Fruit fly (Drosophila melanogaster): ENCODE results near the gene CG8813.

Gene CG8813

DNA sequence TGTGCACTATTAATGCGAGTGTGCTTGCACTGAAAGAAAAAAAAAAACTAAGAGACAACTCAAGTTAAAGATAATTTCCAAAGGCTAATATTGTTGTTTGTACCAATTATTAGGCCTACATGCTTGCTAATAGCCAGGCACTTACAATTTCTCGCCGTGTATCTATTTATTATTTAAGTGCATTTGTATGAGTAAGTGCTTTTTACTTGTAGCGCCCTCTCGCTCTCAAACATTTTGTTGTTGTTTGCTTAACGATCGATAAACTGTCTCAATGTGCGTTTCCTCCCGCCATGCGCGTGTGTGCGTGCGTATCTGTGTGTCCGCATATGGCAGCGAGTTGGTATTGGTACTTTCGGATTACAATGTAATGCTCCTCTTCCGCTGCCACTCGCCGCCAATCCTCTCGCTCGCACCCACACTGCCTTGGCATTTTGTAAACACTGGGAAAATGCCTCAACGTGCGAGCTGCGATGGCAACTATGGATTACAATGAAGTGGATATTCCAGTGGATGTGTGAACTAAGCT is 27.6 kb downstream of the CG8813 start (continued):
- TF ChIP-seq CG6791 (GFP tag; IDR thresholded peaks at IDR 0.05; ENCODE audit: partially characterized antibody) (no peak), nau (GFP tag; optimal IDR thresholded peaks at IDR 0.05) (peak; percentile 28), dm (GFP tag; optimal IDR thresholded peaks at IDR 0.05) (peak; percentile 72), sqz (GFP tag; optimal IDR thresholded peaks at IDR 0.05) (no peak), klu (GFP tag; IDR thresholded peaks at IDR 0.05) (0 out of 2 replicates have a peak, but pooled peaks have one; percentile 23), bab2 (GFP tag; optimal IDR thresholded peaks at IDR 0.05) (peak; percentile 85), CG31388 (GFP tag; optimal IDR thresholded peaks at IDR 0.05) (peak; percentile 78), chif (GFP tag; optimal IDR thresholded peaks at IDR 0.05) (peak; percentile 91), CG10147 (GFP tag; optimal IDR thresholded peaks at IDR 0.05) (peak; percentile 28), C15 (GFP tag; IDR thresholded peaks at IDR 0.05) (no peak), Mrtf (GFP tag; IDR thresholded peaks at IDR 0.05) (peak; percentile 82), Tbp (GFP tag; optimal IDR thresholded peaks at IDR 0.05) (no peak), Doc3 (GFP tag; IDR thresholded peaks at IDR 0.05; ENCODE audit: partially characterized antibody) (no peak), corto (GFP tag; optimal IDR thresholded peaks at IDR 0.05) (no peak), hkb (optimal IDR thresholded peaks at IDR 0.05) (no peak), hkb (GFP tag; IDR thresholded peaks at IDR 0.05) (peak; percentile 90), disco-r (GFP tag; optimal IDR thresholded peaks at IDR 0.05) (peak; percentile 83), Hmx (GFP tag; optimal IDR thresholded peaks at IDR 0.05) (peak; percentile 22), pb (GFP tag; optimal IDR thresholded peaks at IDR 0.05) (peak; percentile 83), Six4 (GFP tag; optimal IDR thresholded peaks at IDR 0.05) (peak; percentile 80), ems (GFP tag; optimal IDR thresholded peaks at IDR 0.05) (peak; percentile 72), Nf-YA (GFP tag; IDR thresholded peaks at IDR 0.05) (peak; percentile 66), toy (GFP tag; IDR thresholded peaks at IDR 0.05) (no peak), trem (tag; optimal IDR thresholded peaks at IDR 0.05) (peak; percentile 56), CG10979 (tag; optimal IDR thresholded peaks at IDR 0.05) (peak; percentile 75), kay (GFP tag; optimal IDR thresholded peaks at IDR 0.05) (peak; percentile 79), Usf (GFP tag; optimal IDR thresholded peaks at IDR 0.05) (no peak), hb (GFP tag; IDR thresholded peaks at IDR 0.05; ENCODE audit: partially characterized antibody) (no peak), Med (GFP tag) (peak; percentile 96), tna (GFP tag; IDR thresholded peaks at IDR 0.05; ENCODE audit: partially characterized antibody) (no peak), CG12071 (GFP tag; optimal IDR thresholded peaks at IDR 0.05) (peak; percentile 36), Hey (tag; optimal IDR thresholded peaks at IDR 0.05) (no peak), shn (GFP tag; optimal IDR thresholded peaks at IDR 0.05) (peak; percentile 86), CG7745 (tag; optimal IDR thresholded peaks at IDR 0.05) (peak; percentile 64), stwl (tag; optimal IDR thresholded peaks at IDR 0.05) (peak; percentile 5), NK7.1 (GFP tag; optimal IDR thresholded peaks at IDR 0.05) (peak; percentile 49), Bteb2 (GFP tag; optimal IDR thresholded peaks at IDR 0.05) (peak; percentile 70), Kr (GFP tag; optimal IDR thresholded peaks at IDR 0.05) (no peak), Ravus (GFP tag; IDR thresholded peaks at IDR 0.05) (no peak), chm (GFP tag; IDR thresholded peaks at IDR 0.05) (peak; percentile 88), Jarid2 (GFP tag; optimal IDR thresholded peaks at IDR 0.05) (peak; percentile 15), Ada2b (GFP tag; IDR thresholded peaks at IDR 0.05) (peak; percentile 79), gcm2 (GFP tag; optimal IDR thresholded peaks at IDR 0.05) (peak; percentile 85), CG7372 (GFP tag; IDR thresholded peaks at IDR 0.05) (0 out of 2 replicates have a peak, but pooled peaks have one; percentile 18), CG8944 (GFP tag; optimal IDR thresholded peaks at IDR 0.05) (peak; percentile 87), dmrt11E (tag; optimal IDR thresholded peaks at IDR 0.05) (peak; percentile 78), HHEX (GFP tag; optimal IDR thresholded peaks at IDR 0.05) (peak; percentile 61), Awh (GFP tag; IDR thresholded peaks at IDR 0.05) (peak; percentile 78), CG7271 (tag; optimal IDR thresholded peaks at IDR 0.05) (peak; percentile 17), Fer2 (tag; optimal IDR thresholded peaks at IDR 0.05) (no peak), CG15269 (tag; optimal IDR thresholded peaks at IDR 0.05) (peak; percentile 77)
